Worm (Caenorhabditis elegans) whole organism, late embryonic: ENCODE data around the gene cox-16.

Source experiments
- C08G9.2 ChIP-seq: sonication (generic microtip); optimal IDR thresholded peaks from 2 replicates; lab custom pipeline; 2016; ENCODE audit warnings: mild to moderate bottlenecking, missing genetic modification characterization, moderate library complexity, missing compliant biosample characterization
- F13H6.1 ChIP-seq: sonication (generic microtip); optimal IDR thresholded peaks from 2 replicates; lab custom pipeline; 2016; ENCODE audit warnings: missing genetic modification characterization, missing compliant biosample characterization
- ahr-1 ChIP-seq: sonication (generic microtip); optimal IDR thresholded peaks from 2 replicates; lab custom pipeline; 2016; ENCODE audit warnings: missing genetic modification characterization, missing compliant biosample characterization
- ceh-31 ChIP-seq: sonication (generic microtip); optimal IDR thresholded peaks from 2 replicates; lab custom pipeline; 2016; ENCODE audit warnings: missing genetic modification characterization, missing compliant biosample characterization
- dve-1 ChIP-seq: sonication (generic microtip); optimal IDR thresholded peaks from 2 replicates; lab custom pipeline; 2017; ENCODE audit warnings: antibody characterized with exemption, mild to moderate bottlenecking, missing genetic modification characterization, missing compliant biosample characterization
- hlh-13 ChIP-seq: fragments of 200-800 bp; sonication (Bioruptor generic); optimal IDR thresholded peaks from 2 replicates; lab custom pipeline; 2018; ENCODE audit warnings: mild to moderate bottlenecking, missing genetic modification characterization, missing compliant biosample characterization
- hlh-6 ChIP-seq: sonication (generic microtip); optimal IDR thresholded peaks from 2 replicates; lab custom pipeline; 2016; ENCODE audit warnings: missing genotype, missing genetic modification characterization, missing compliant biosample characterization
- nhr-11 ChIP-seq: fragments of 150-350 bp; optimal IDR thresholded peaks from 2 replicates; lab custom pipeline; 2014; ENCODE audit warnings: missing biosample characterization, missing genetic modification characterization
- ref-2 ChIP-seq: sonication (generic microtip); optimal IDR thresholded peaks from 2 replicates; lab custom pipeline; 2016; ENCODE audit warnings: missing genetic modification characterization, missing compliant biosample characterization
- unc-42 ChIP-seq: sonication (generic microtip); optimal IDR thresholded peaks from 2 replicates; lab custom pipeline; 2016; ENCODE audit warnings: missing genotype, missing genetic modification characterization, missing compliant biosample characterization
- unc-86 ChIP-seq: sonication (generic microtip); optimal IDR thresholded peaks from 2 replicates; lab custom pipeline; 2016; ENCODE audit warnings: missing genetic modification characterization, missing compliant biosample characterization

ce11 chrV:5548051-5548450 lies 12.0 kb upstream of the cox-16 start, which contains the start of gene ugt-48:
- no peak for TF ChIP-seq F13H6.1
- no peak for TF ChIP-seq hlh-6
- TF ChIP-seq C08G9.2: no peak
- no peak for TF ChIP-seq hlh-13 (GFP tag; lab: Kevin White, UChicago)
- TF ChIP-seq ref-2 (tag; lab: Kevin White, UChicago): no peak
- TF ChIP-seq ceh-31 (tag; lab: Kevin White, UChicago): no peak
- no peak for TF ChIP-seq unc-86
- no peak for TF ChIP-seq ahr-1 (tag; lab: Kevin White, UChicago)
- TF ChIP-seq dve-1 (tag; lab: Kevin White, UChicago): no peak
- TF ChIP-seq unc-42 (tag; lab: Kevin White, UChicago): no peak
- no peak for TF ChIP-seq nhr-11
